Fruit fly (Drosophila melanogaster) whole organism, embryonic: Measurements from ENCODE around the gene CG33631.
A peak's percentile ranks its signal among the peaks of the same experiment; 100 is the strongest.

Experiments used
- Abd-B ChIP-seq: fragments of 200-800 bp; sonication (Bioruptor generic); optimal IDR thresholded peaks from 2 replicates; lab custom pipeline; 2018; ENCODE audit warnings: missing biosample characterization, mild to moderate bottlenecking, missing genetic modification characterization, moderate library complexity
- Asciz ChIP-seq: fragments of 200-800 bp; sonication (Bioruptor generic); optimal IDR thresholded peaks from 2 replicates; lab custom pipeline; 2017; ENCODE audit warnings: missing biosample characterization, mild to moderate bottlenecking, missing genetic modification characterization, missing genetic modification reagents
- CG10209 ChIP-seq: fragments of 200-800 bp; sonication (Bioruptor generic); optimal IDR thresholded peaks from 3 replicates; lab custom pipeline; 2017; ENCODE audit warnings: missing biosample characterization, mild to moderate bottlenecking, missing genetic modification characterization, missing genetic modification reagents
- CG10543 ChIP-seq: fragments of 200-800 bp; sonication (Bioruptor generic); optimal IDR thresholded peaks from 3 replicates; lab custom pipeline; 2017; ENCODE audit warnings: missing biosample characterization, mild to moderate bottlenecking, missing genetic modification characterization, moderate library complexity
- CG10979 ChIP-seq: fragments of 200-800 bp; sonication (Bioruptor generic); optimal IDR thresholded peaks from 2 replicates; lab custom pipeline; 2018; ENCODE audit warnings: missing biosample characterization, mild to moderate bottlenecking, missing genetic modification characterization, moderate library complexity
- CG1233 ChIP-seq: fragments of 200-800 bp; sonication (Bioruptor generic); optimal IDR thresholded peaks from 4 replicates; lab custom pipeline; 2018; ENCODE audit warnings: missing biosample characterization, mild to moderate bottlenecking, missing genetic modification characterization
- CG14710 ChIP-seq: fragments of 200-800 bp; sonication (Bioruptor generic); optimal IDR thresholded peaks from 3 replicates; lab custom pipeline; 2019; ENCODE audit warnings: missing biosample characterization, mild to moderate bottlenecking, missing genetic modification characterization, moderate library complexity
- CG18619 ChIP-seq: fragments of 200-800 bp; sonication (Bioruptor generic); optimal IDR thresholded peaks from 3 replicates; lab custom pipeline; 2017; ENCODE audit warnings: missing biosample characterization, mild to moderate bottlenecking, missing genetic modification characterization
- CG18764 ChIP-seq: fragments of 200-800 bp; sonication (Bioruptor generic); optimal IDR thresholded peaks from 3 replicates; lab custom pipeline; 2016; ENCODE audit warnings: missing biosample characterization, missing genetic modification characterization
- CG2875 ChIP-seq: fragments of 200-800 bp; sonication (Bioruptor generic); optimal IDR thresholded peaks from 2 replicates; lab custom pipeline; 2017; ENCODE audit warnings: missing biosample characterization, mild to moderate bottlenecking, missing genetic modification characterization, missing genetic modification reagents
- CG3281 ChIP-seq: fragments of 200-800 bp; sonication (Bioruptor generic); optimal IDR thresholded peaks from 3 replicates; lab custom pipeline; 2017; ENCODE audit warnings: missing biosample characterization, mild to moderate bottlenecking, missing genetic modification characterization
- CG7357 ChIP-seq: fragments of 200-800 bp; sonication (Bioruptor generic); IDR thresholded peaks from 3 replicates; pipeline ENCODE4 v1.3.6; 2022; ENCODE audit warnings: missing biosample characterization, missing genetic modification characterization
- CG7556 ChIP-seq: fragments of 200-800 bp; sonication (Bioruptor generic); optimal IDR thresholded peaks from 2 replicates; lab custom pipeline; 2017; ENCODE audit warnings: missing biosample characterization, mild to moderate bottlenecking, missing genetic modification characterization
- CG7839 ChIP-seq: fragments of 200-800 bp; sonication (Bioruptor generic); optimal IDR thresholded peaks from 3 replicates; lab custom pipeline; 2018; ENCODE audit warnings: missing biosample characterization, mild to moderate bottlenecking, missing genetic modification characterization, moderate library complexity
- Camta ChIP-seq: fragments of 200-800 bp; sonication (Bioruptor generic); optimal IDR thresholded peaks from 2 replicates; lab custom pipeline; 2016; ENCODE audit warnings: missing biosample characterization, missing genetic modification characterization
- CoRest ChIP-seq: fragments of 200-800 bp; sonication (Bioruptor generic); optimal IDR thresholded peaks from 3 replicates; lab custom pipeline; 2018; ENCODE audit warnings: missing biosample characterization, mild to moderate bottlenecking, missing genetic modification characterization, moderate library complexity
- Doc3 ChIP-seq: fragments of 200-800 bp; sonication (Bioruptor generic); IDR thresholded peaks from 3 replicates; pipeline ENCODE4 v1.3.6; 2022; ENCODE audit warnings: missing biosample characterization, missing genetic modification characterization; ENCODE audit not compliant: partially characterized antibody
- Hmr ChIP-seq: fragments of 200-800 bp; sonication (Bioruptor generic); optimal IDR thresholded peaks from 3 replicates; lab custom pipeline; 2017; ENCODE audit warnings: mild to moderate bottlenecking, missing biosample characterization, missing genetic modification reagents, missing genetic modification characterization
- MBD-R2 ChIP-seq: fragments of 200-800 bp; sonication (Bioruptor generic); IDR thresholded peaks from 2 replicates; pipeline ENCODE4 v1.3.6; 2022; ENCODE audit warnings: missing biosample characterization, missing genetic modification characterization
- Max ChIP-seq: fragments of 200-800 bp; sonication (Bioruptor generic); optimal IDR thresholded peaks from 2 replicates; lab custom pipeline; 2016; ENCODE audit warnings: missing biosample characterization, mild to moderate bottlenecking, missing genetic modification characterization
- Nf-YB ChIP-seq: fragments of 200-800 bp; sonication (Bioruptor generic); optimal IDR thresholded peaks from 3 replicates; lab custom pipeline; 2019; ENCODE audit warnings: missing biosample characterization, mild to moderate bottlenecking, missing genetic modification characterization, moderate library complexity
- Oli ChIP-seq: fragments of 200-800 bp; sonication (Bioruptor generic); optimal IDR thresholded peaks from 2 replicates; lab custom pipeline; 2018; ENCODE audit warnings: missing biosample characterization, mild to moderate bottlenecking, missing genetic modification characterization, moderate library complexity
- Sox100B ChIP-seq: fragments of 200-800 bp; sonication (Bioruptor generic); optimal IDR thresholded peaks from 3 replicates; lab custom pipeline; 2018; ENCODE audit warnings: missing biosample characterization, mild to moderate bottlenecking, missing genetic modification characterization
- Spps ChIP-seq: fragments of 200-800 bp; sonication (Bioruptor generic); optimal IDR thresholded peaks from 2 replicates; lab custom pipeline; 2018; ENCODE audit warnings: missing biosample characterization, mild to moderate bottlenecking, missing genetic modification characterization
- Trl ChIP-seq, 3 experiments: fragments of >200 bp in 2 of 3; fragments of 200-800 bp in 1 of 3; sonication (Bioruptor generic) in 1 of 3; optimal IDR thresholded peaks; 2 replicates in 1 of 3; 3 replicates in 2 of 3; lab custom pipeline; 2016 to 2017; ENCODE audit warnings: missing biosample characterization in 1 of 3, missing genetic modification characterization in 1 of 3
- az2 ChIP-seq: fragments of 200-800 bp; sonication (Bioruptor generic); optimal IDR thresholded peaks from 3 replicates; lab custom pipeline; 2016; ENCODE audit warnings: missing biosample characterization, missing genetic modification characterization
- bsh ChIP-seq, 2 experiments: fragments of 200-800 bp; sonication (Bioruptor generic); optimal IDR thresholded peaks; 2 replicates each; lab custom pipeline; 2017 to 2018; ENCODE audit warnings: mild to moderate bottlenecking in 2 of 2, missing biosample characterization in 2 of 2, missing genetic modification characterization in 2 of 2, moderate library complexity in 1 of 2
- dmrt99B ChIP-seq: fragments of 200-800 bp; sonication (Bioruptor generic); optimal IDR thresholded peaks from 2 replicates; lab custom pipeline; 2018; ENCODE audit warnings: missing biosample characterization, mild to moderate bottlenecking, missing genetic modification characterization, moderate library complexity
- dpn ChIP-seq, 2 experiments: fragments of 200-800 bp; sonication (Bioruptor generic); optimal IDR thresholded peaks; 3 replicates each; lab custom pipeline; 2016; ENCODE audit warnings: missing biosample characterization in 2 of 2, missing genetic modification characterization in 2 of 2
- dysf ChIP-seq: fragments of 200-800 bp; sonication (Bioruptor generic); IDR thresholded peaks from 3 replicates; pipeline ENCODE4 v1.3.6; 2022; ENCODE audit warnings: missing biosample characterization, missing genetic modification characterization
- esg ChIP-seq: fragments of 200-800 bp; sonication (Bioruptor generic); conservative IDR thresholded peaks from 2 replicates; pipeline ENCODE4 v1.3.6; 2022; ENCODE audit warnings: missing biosample characterization, missing genetic modification characterization
- fd3F ChIP-seq: fragments of 200-800 bp; sonication (Bioruptor generic); optimal IDR thresholded peaks from 2 replicates; lab custom pipeline; 2018; ENCODE audit warnings: missing biosample characterization, mild to moderate bottlenecking, missing genetic modification characterization, moderate library complexity
- grau ChIP-seq: fragments of 200-800 bp; optimal IDR thresholded peaks from 3 replicates; lab custom pipeline; 2019; ENCODE audit warnings: missing biosample characterization, mild to moderate bottlenecking, missing genetic modification characterization, moderate library complexity
- grn ChIP-seq: fragments of 200-800 bp; sonication (Bioruptor generic); optimal IDR thresholded peaks from 3 replicates; lab custom pipeline; 2017; ENCODE audit warnings: missing biosample characterization, missing genetic modification characterization
- gsb-n ChIP-seq: fragments of 200-800 bp; sonication (Bioruptor generic); optimal IDR thresholded peaks from 3 replicates; lab custom pipeline; 2018; ENCODE audit warnings: missing biosample characterization, mild to moderate bottlenecking, missing genetic modification characterization
- lola ChIP-seq, 3 experiments: fragments of >200 bp in 2 of 3; fragments of 200-800 bp in 1 of 3; sonication (Bioruptor generic) in 1 of 3; optimal IDR thresholded peaks; 2 replicates each; lab custom pipeline; 2017 to 2019; ENCODE audit warnings: missing biosample characterization in 3 of 3, missing genetic modification characterization in 3 of 3, mild to moderate bottlenecking in 1 of 3, moderate library complexity in 1 of 3
- sens ChIP-seq: fragments of 200-800 bp; sonication (Bioruptor generic); peaks from one replicate; lab custom pipeline; 2016; ENCODE audit warnings: missing biosample characterization, missing genetic modification characterization
- tup ChIP-seq: fragments of 200-800 bp; sonication (Bioruptor generic); optimal IDR thresholded peaks from 2 replicates; lab custom pipeline; 2016; ENCODE audit warnings: missing biosample characterization, mild to moderate bottlenecking, missing genetic modification characterization, moderate library complexity

The CG33631 gene

DNA sequence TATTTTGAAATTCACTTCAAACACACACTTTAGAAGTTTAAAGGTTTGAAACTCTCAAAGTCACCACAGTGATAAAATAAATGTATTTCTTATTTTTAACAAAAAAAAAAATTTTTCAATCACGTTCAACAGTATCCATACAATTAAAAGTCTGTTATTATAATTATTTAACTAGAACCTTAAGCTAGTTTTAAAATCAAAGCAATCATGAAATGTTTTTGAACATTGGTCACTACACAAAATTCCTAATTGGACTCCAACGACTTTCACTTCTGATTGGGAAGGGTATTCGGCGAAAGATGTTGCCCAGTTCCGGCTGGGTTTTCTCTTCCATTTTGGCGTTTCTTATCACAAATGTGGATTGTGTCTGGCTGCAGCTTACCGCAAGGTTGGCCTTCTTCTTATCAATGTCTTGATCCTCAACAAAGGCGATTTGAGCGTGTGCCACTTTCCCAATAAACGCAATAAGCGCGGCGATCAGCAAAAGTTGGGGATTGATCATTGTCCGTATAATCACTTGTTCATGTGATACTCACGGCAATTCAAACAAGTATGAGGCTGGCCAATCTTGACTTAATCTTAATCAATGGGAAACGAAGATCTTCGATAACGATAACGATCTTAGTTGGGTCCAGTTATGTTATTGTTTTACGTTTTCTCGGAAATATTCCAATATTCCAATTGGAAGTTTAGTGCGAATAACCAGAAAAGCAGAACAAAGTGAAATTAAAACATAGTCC, 15.6 kb upstream of the CG33631 start (continued):
- TF ChIP-seq Asciz (GFP tag; lab: Kevin White, UChicago) (peak; percentile 66), CG7556 (GFP tag; lab: Kevin White, UChicago) (peak; percentile 64), dysf (GFP tag; lab: Robert Waterston, UW) (0 out of 3 replicates have a peak, but pooled peaks have one; percentile 36), tup (GFP tag; lab: Kevin White, UChicago) (no peak), gsb-n (tag; lab: Kevin White, UChicago) (no peak), Max (GFP tag; lab: Kevin White, UChicago) (peak; percentile 27), CG10543 (GFP tag; lab: Kevin White, UChicago) (peak; percentile 6), Hmr (GFP tag; lab: Kevin White, UChicago) (peak; percentile 40), az2 (GFP tag; lab: Kevin White, UChicago) (peak; percentile 33), lola (GFP tag; optimal IDR thresholded peaks at IDR 0.05; lab: Kevin White, UChicago) (peak in 1 of 3 experiments; percentile 33), dmrt99B (peak; percentile 71), CG10979 (tag; lab: Kevin White, UChicago) (peak; percentile 52), Spps (tag; lab: Kevin White, UChicago) (no peak), CG10209 (GFP tag; lab: Kevin White, UChicago) (peak; percentile 38), CG7839 (tag; lab: Kevin White, UChicago) (peak; percentile 65), CG14710 (peak; percentile 20), CG2875 (GFP tag; lab: Kevin White, UChicago) (peak; percentile 47), MBD-R2 (0 out of 2 replicates have a peak, but pooled peaks have one; percentile 7), CG7357 (GFP tag; lab: Robert Waterston, UW) (no peak), Nf-YB (GFP tag; lab: Kevin White, UChicago) (peak; percentile 17), CG1233 (GFP tag; lab: Kevin White, UChicago) (peak; percentile 45), Camta (GFP tag; lab: Kevin White, UChicago) (no peak), Sox100B (peak; percentile 71), CoRest (peak; percentile 68), bsh (GFP tag; optimal IDR thresholded peaks at IDR 0.05; lab: Kevin White, UChicago) (peak in 1 of 2 experiments; percentile 28), Oli (tag; lab: Kevin White, UChicago) (peak; percentile 64), sens (GFP tag; lab: Kevin White, UChicago) (peak; percentile 48), esg (0 out of 2 replicates have a peak, but pooled peaks have one; percentile 27), CG18619 (GFP tag; lab: Kevin White, UChicago) (peak; percentile 51), CG18764 (GFP tag; lab: Kevin White, UChicago) (peak; percentile 10), Abd-B (GFP tag; lab: Kevin White, UChicago) (peak; percentile 13), dpn (GFP tag; optimal IDR thresholded peaks at IDR 0.05; lab: Kevin White, UChicago) (peak in 1 of 2 experiments; percentile 18), grn (GFP tag; lab: Kevin White, UChicago) (peak; percentile 53), grau (tag; lab: Kevin White, UChicago) (peak; percentile 63), CG3281 (GFP tag; lab: Kevin White, UChicago) (peak; percentile 45), Doc3 (no peak)

DNA sequence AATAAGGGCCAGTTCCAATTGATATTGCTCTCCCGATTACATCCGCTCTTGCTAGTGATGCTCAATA, 15.2 kb upstream of the CG33631 start, which contains the start of gene CG12811:
Gene CG12811, minus strand, starts transcription at position 23 of the 67 bp plus-strand sequence.
- TF ChIP-seq fd3F (GFP tag; lab: Kevin White, UChicago), result no peak
- TF ChIP-seq Trl (optimal IDR thresholded peaks at IDR 0.05; lab: Kevin White, UChicago), result peak in 1 of 2 experiments; percentile 43
- no peak for TF ChIP-seq Trl (GFP tag; optimal IDR thresholded peaks at IDR 0.05; lab: Kevin White, UChicago)
